Fruit fly (Drosophila melanogaster) whole organism, wandering third instar larva: ENCODE measurements around the gene Ns4.

ENCODE experiments used
- Dif ChIP-seq: fragments of 200-275, 200-300 bp; sonication (Bioruptor generic); optimal IDR thresholded peaks from 2 replicates; lab custom pipeline; 2018; ENCODE audit warnings: missing biosample characterization, missing genetic modification characterization; ENCODE audit not compliant: partially characterized antibody
- dsf ChIP-seq: sonication (Bioruptor generic); optimal IDR thresholded peaks from 2 replicates; lab custom pipeline; 2016; ENCODE audit warnings: missing biosample characterization, missing genetic modification characterization, borderline replicate concordance
- pan ChIP-seq: fragments of >200 bp; optimal IDR thresholded peaks from 2 replicates; lab custom pipeline; 2017

dm6 chr2L:20764663-20765062, 12.4 kb downstream of the Ns4 start:
- TF ChIP-seq pan (lab: Kevin White, UChicago) = no peak
- no peak for TF ChIP-seq Dif (GFP tag; lab: Kevin White, UChicago)
- TF ChIP-seq dsf (GFP tag; lab: Kevin White, UChicago) = no peak
